Fruit fly (Drosophila melanogaster) whole organism, embryonic: ENCODE results near the gene MtnF.
A peak's percentile ranks its signal among the peaks of the same experiment; 100 is the strongest.

Experiments
- Adf1 ChIP-seq: fragments of 200-800 bp; sonication (Bioruptor generic); IDR thresholded peaks from 2 replicates; pipeline ENCODE4 v1.3.6; 2022; ENCODE audit warnings: missing biosample characterization, missing genetic modification characterization
- CG10543 ChIP-seq: fragments of 200-800 bp; sonication (Bioruptor generic); optimal IDR thresholded peaks from 3 replicates; lab custom pipeline; 2017; ENCODE audit warnings: missing biosample characterization, mild to moderate bottlenecking, missing genetic modification characterization, moderate library complexity
- CG10979 ChIP-seq: fragments of 200-800 bp; sonication (Bioruptor generic); optimal IDR thresholded peaks from 2 replicates; lab custom pipeline; 2018; ENCODE audit warnings: missing biosample characterization, mild to moderate bottlenecking, missing genetic modification characterization, moderate library complexity
- CG12219 ChIP-seq: fragments of 200-800 bp; sonication (Bioruptor generic); optimal IDR thresholded peaks from 3 replicates; lab custom pipeline; 2018; ENCODE audit warnings: missing biosample characterization, mild to moderate bottlenecking, missing genetic modification characterization
- CG12942 ChIP-seq: fragments of 200-800 bp; sonication (Bioruptor generic); optimal IDR thresholded peaks from 3 replicates; lab custom pipeline; 2016; ENCODE audit warnings: missing biosample characterization, missing genetic modification characterization
- CG1529 ChIP-seq: fragments of 200-800 bp; sonication (Bioruptor generic); optimal IDR thresholded peaks from 3 replicates; lab custom pipeline; 2018; ENCODE audit warnings: missing biosample characterization, missing genetic modification characterization
- CG15479 ChIP-seq: fragments of 200-800 bp; sonication (Bioruptor generic); optimal IDR thresholded peaks from 3 replicates; lab custom pipeline; 2019; ENCODE audit warnings: missing biosample characterization, mild to moderate bottlenecking, missing genetic modification characterization, moderate library complexity
- CG1603 ChIP-seq: fragments of 200-800 bp; sonication (Bioruptor generic); optimal IDR thresholded peaks from 2 replicates; lab custom pipeline; 2019; ENCODE audit warnings: missing biosample characterization, mild to moderate bottlenecking, missing genetic modification characterization, moderate library complexity
- CG18011 ChIP-seq: fragments of 200-800 bp; sonication (Bioruptor generic); optimal IDR thresholded peaks from 2 replicates; lab custom pipeline; 2017; ENCODE audit warnings: missing biosample characterization, missing genetic modification characterization, mild to moderate bottlenecking, moderate library complexity, missing genotype
- CG2678 ChIP-seq: fragments of 200-800 bp; sonication (Bioruptor generic); optimal IDR thresholded peaks from 3 replicates; lab custom pipeline; 2019; ENCODE audit warnings: missing biosample characterization, mild to moderate bottlenecking, missing genetic modification characterization, moderate library complexity
- CG30020 ChIP-seq: fragments of 200-800 bp; optimal IDR thresholded peaks from 2 replicates; lab custom pipeline; 2019; ENCODE audit warnings: missing biosample characterization, mild to moderate bottlenecking, missing genetic modification characterization, moderate library complexity
- CG34224 ChIP-seq: fragments of 200-800 bp; sonication (Bioruptor generic); IDR thresholded peaks from 3 replicates; pipeline ENCODE4 v1.3.6; 2022; ENCODE audit warnings: missing biosample characterization, missing genetic modification characterization; ENCODE audit not compliant: partially characterized antibody
- CG6765 ChIP-seq: fragments of 200-800 bp; sonication (Bioruptor generic); optimal IDR thresholded peaks from 3 replicates; lab custom pipeline; 2017; ENCODE audit warnings: missing biosample characterization, mild to moderate bottlenecking, missing genetic modification characterization
- CG7357 ChIP-seq: fragments of 200-800 bp; sonication (Bioruptor generic); IDR thresholded peaks from 3 replicates; pipeline ENCODE4 v1.3.6; 2022; ENCODE audit warnings: missing biosample characterization, missing genetic modification characterization
- CG9609 ChIP-seq: fragments of 200-800 bp; sonication (Bioruptor generic); optimal IDR thresholded peaks from 3 replicates; lab custom pipeline; 2016; ENCODE audit warnings: missing biosample characterization, missing genetic modification characterization
- Dbx ChIP-seq: fragments of 200-800 bp; sonication (Bioruptor generic); IDR thresholded peaks from 3 replicates; pipeline ENCODE4 v1.3.6; 2022; ENCODE audit warnings: missing biosample characterization, missing genetic modification characterization
- Deaf1 ChIP-seq: fragments of 200-800 bp; optimal IDR thresholded peaks from 3 replicates; lab custom pipeline; 2019; ENCODE audit warnings: missing biosample characterization, mild to moderate bottlenecking, missing genetic modification characterization, moderate library complexity
- Dref ChIP-seq: fragments of 200-800 bp; sonication (Bioruptor generic); IDR thresholded peaks from 2 replicates; pipeline ENCODE4 v1.3.6; 2022; ENCODE audit warnings: missing biosample characterization, missing genetic modification characterization
- Drgx ChIP-seq: fragments of 200-800 bp; sonication (Bioruptor generic); IDR thresholded peaks from 2 replicates; pipeline ENCODE4 v1.3.6; 2022; ENCODE audit warnings: missing biosample characterization, missing genetic modification characterization
- E2f2 ChIP-seq: fragments of 200-800 bp; sonication (Bioruptor generic); IDR thresholded peaks from 2 replicates; pipeline ENCODE4 v1.3.6; 2022; ENCODE audit warnings: missing biosample characterization, missing genetic modification characterization
- ERR ChIP-seq: fragments of 200-800 bp; sonication (Bioruptor generic); optimal IDR thresholded peaks from 2 replicates; lab custom pipeline; 2016; ENCODE audit warnings: missing biosample characterization, missing genetic modification characterization
- Eip74EF ChIP-seq, 2 experiments: fragments of 200-800 bp in 1 of 2; fragments of >200 bp in 1 of 2; sonication (Bioruptor generic) in 1 of 2; optimal IDR thresholded peaks; 2 replicates each; lab custom pipeline; 2017 to 2019; ENCODE audit warnings: missing biosample characterization in 2 of 2, missing genetic modification characterization in 2 of 2, mild to moderate bottlenecking in 1 of 2, moderate library complexity in 1 of 2
- HLH4C ChIP-seq: fragments of 200-800 bp; sonication (Bioruptor generic); IDR thresholded peaks from 3 replicates; pipeline ENCODE4 v1.3.6; 2022; ENCODE audit warnings: missing biosample characterization, missing genetic modification characterization; ENCODE audit not compliant: partially characterized antibody
- Hmx ChIP-seq: fragments of 200-800 bp; sonication (Bioruptor generic); optimal IDR thresholded peaks from 2 replicates; lab custom pipeline; 2016; ENCODE audit warnings: missing biosample characterization, missing genetic modification characterization
- Med ChIP-seq: fragments of 200-800 bp; sonication (Bioruptor generic); peaks from one replicate; lab custom pipeline; 2016; ENCODE audit warnings: missing biosample characterization, missing genetic modification characterization, mild to moderate bottlenecking, inconsistent platforms, moderate library complexity
- NK7.1 ChIP-seq: fragments of 200-800 bp; sonication (Bioruptor generic); optimal IDR thresholded peaks from 3 replicates; lab custom pipeline; 2016; ENCODE audit warnings: missing biosample characterization, missing genetic modification characterization
- Neu2 ChIP-seq: fragments of 200-800 bp; sonication (Bioruptor generic); optimal IDR thresholded peaks from 3 replicates; lab custom pipeline; 2016; ENCODE audit warnings: missing biosample characterization, missing genetic modification characterization, borderline replicate concordance
- Opbp ChIP-seq: fragments of 200-800 bp; sonication (Bioruptor generic); IDR thresholded peaks from 3 replicates; pipeline ENCODE4 v1.3.6; 2022; ENCODE audit warnings: missing biosample characterization, missing genetic modification characterization; ENCODE audit not compliant: partially characterized antibody
- Poxn ChIP-seq: fragments of 200-800 bp; sonication (Bioruptor generic); IDR thresholded peaks from 2 replicates; pipeline ENCODE4 v1.3.6; 2022; ENCODE audit warnings: missing biosample characterization, missing genetic modification characterization
- Rfx ChIP-seq: fragments of 200-800 bp; sonication (Bioruptor generic); IDR thresholded peaks from 2 replicates; pipeline ENCODE4 v1.3.6; 2022; ENCODE audit warnings: missing biosample characterization, missing genetic modification characterization
- Rx ChIP-seq: fragments of 200-800 bp; sonication (Bioruptor generic); IDR thresholded peaks from 2 replicates; pipeline ENCODE4 v1.3.6; 2022; ENCODE audit warnings: missing biosample characterization, missing genetic modification characterization
- Vsx1 ChIP-seq: fragments of 200-800 bp; sonication (Bioruptor generic); optimal IDR thresholded peaks from 2 replicates; lab custom pipeline; 2017; ENCODE audit warnings: missing biosample characterization, mild to moderate bottlenecking, missing genetic modification characterization, missing genetic modification reagents
- ab ChIP-seq: fragments of 200-800 bp; sonication (Bioruptor generic); optimal IDR thresholded peaks from 2 replicates; lab custom pipeline; 2016; ENCODE audit warnings: missing biosample characterization, missing genetic modification characterization
- abd-A ChIP-seq: fragments of 200-800 bp; sonication (Bioruptor generic); optimal IDR thresholded peaks from 3 replicates; lab custom pipeline; 2019; ENCODE audit warnings: missing biosample characterization, mild to moderate bottlenecking, missing genetic modification characterization, moderate library complexity
- ac ChIP-seq: fragments of 200-800 bp; sonication (Bioruptor generic); optimal IDR thresholded peaks from 3 replicates; lab custom pipeline; 2017; ENCODE audit warnings: missing biosample characterization, mild to moderate bottlenecking, missing genetic modification characterization
- ewg ChIP-seq: fragments of 200-800 bp; sonication (Bioruptor generic); optimal IDR thresholded peaks from 3 replicates; lab custom pipeline; 2017; ENCODE audit warnings: mild to moderate bottlenecking, missing biosample characterization, missing genetic modification reagents, missing genetic modification characterization
- gcm ChIP-seq: fragments of 200-800 bp; sonication (Bioruptor generic); optimal IDR thresholded peaks from 2 replicates; lab custom pipeline; 2019; ENCODE audit warnings: missing biosample characterization, mild to moderate bottlenecking, missing genetic modification characterization, moderate library complexity
- hb ChIP-seq: fragments of 200-800 bp; sonication (Bioruptor generic); IDR thresholded peaks from 3 replicates; pipeline ENCODE4 v1.3.6; 2022; ENCODE audit warnings: missing biosample characterization, missing genetic modification characterization; ENCODE audit not compliant: partially characterized antibody
- insv ChIP-seq, 2 experiments: fragments of 200-800 bp; sonication (Bioruptor generic); optimal IDR thresholded peaks; 3 replicates each; lab custom pipeline; 2016 to 2018; ENCODE audit warnings: missing biosample characterization in 2 of 2, missing genetic modification characterization in 2 of 2
- kni ChIP-seq: fragments of 200-800 bp; sonication (Bioruptor generic); optimal IDR thresholded peaks from 3 replicates; lab custom pipeline; 2017; ENCODE audit warnings: mild to moderate bottlenecking, missing biosample characterization, missing genetic modification reagents, missing genetic modification characterization
- p53 ChIP-seq: fragments of 200-800 bp; sonication (Bioruptor generic); optimal IDR thresholded peaks from 2 replicates; lab custom pipeline; 2016; ENCODE audit warnings: missing biosample characterization, missing genetic modification characterization
- pzg ChIP-seq: fragments of 200-800 bp; sonication (Bioruptor generic); optimal IDR thresholded peaks from 3 replicates; lab custom pipeline; 2018; ENCODE audit warnings: missing biosample characterization, mild to moderate bottlenecking, missing genetic modification characterization, moderate library complexity
- ro ChIP-seq: fragments of 200-800 bp; sonication (Bioruptor generic); IDR thresholded peaks from 2 replicates; pipeline ENCODE4 v1.3.6; 2022; ENCODE audit warnings: missing biosample characterization, missing genetic modification characterization
- slbo ChIP-seq: fragments of 200-800 bp; sonication (Bioruptor generic); IDR thresholded peaks from 2 replicates; pipeline ENCODE4 v1.3.6; 2022; ENCODE audit warnings: missing biosample characterization, missing genetic modification characterization
- sna ChIP-seq: fragments of 200-800 bp; sonication (Bioruptor generic); IDR thresholded peaks from 2 replicates; pipeline ENCODE4 v1.3.6; 2022; ENCODE audit warnings: missing biosample characterization, missing genetic modification characterization; ENCODE audit not compliant: partially characterized antibody
- stwl ChIP-seq: fragments of 200-800 bp; sonication (Bioruptor generic); optimal IDR thresholded peaks from 3 replicates; lab custom pipeline; 2018; ENCODE audit warnings: missing biosample characterization, mild to moderate bottlenecking, missing genetic modification characterization, moderate library complexity
- tap ChIP-seq: fragments of 200-800 bp; optimal IDR thresholded peaks from 3 replicates; lab custom pipeline; 2019; ENCODE audit warnings: missing biosample characterization, mild to moderate bottlenecking, missing genetic modification characterization, moderate library complexity
- tgo ChIP-seq: fragments of 200-800 bp; sonication (Bioruptor generic); IDR thresholded peaks from 3 replicates; pipeline ENCODE4 v1.3.6; 2022; ENCODE audit warnings: missing biosample characterization, missing genetic modification characterization
- tx ChIP-seq: fragments of 200-800 bp; sonication (Bioruptor generic); optimal IDR thresholded peaks from 2 replicates; lab custom pipeline; 2016; ENCODE audit warnings: missing biosample characterization, missing genetic modification characterization
- wek ChIP-seq: fragments of 200-800 bp; sonication (Bioruptor generic); optimal IDR thresholded peaks from 3 replicates; lab custom pipeline; 2018; ENCODE audit warnings: missing biosample characterization, mild to moderate bottlenecking, missing genetic modification characterization, moderate library complexity
- zfh2 ChIP-seq: fragments of 200-800 bp; sonication (Bioruptor generic); optimal IDR thresholded peaks from 2 replicates; lab custom pipeline; 2016; ENCODE audit warnings: missing biosample characterization, missing genetic modification characterization

The MtnF gene

dm6 chr3R:24651044-24651459, 16.1 kb upstream of the MtnF start (continued):
- peak; percentile 57 for TF ChIP-seq CG34224
- TF ChIP-seq Rx (GFP tag; lab: Robert Waterston, UW): no peak
- no peak for TF ChIP-seq tx (GFP tag; lab: Kevin White, UChicago)
- TF ChIP-seq CG9609 (GFP tag; lab: Kevin White, UChicago): no peak
- TF ChIP-seq ro (GFP tag; lab: Robert Waterston, UW): no peak
- TF ChIP-seq CG1529 (GFP tag; lab: Kevin White, UChicago): no peak
- no peak for TF ChIP-seq p53 (GFP tag; lab: Kevin White, UChicago)
- TF ChIP-seq Dref (GFP tag; lab: Robert Waterston, UW): peak; percentile 52
- TF ChIP-seq Neu2 (GFP tag; lab: Kevin White, UChicago): no peak
- no peak for TF ChIP-seq insv (GFP tag; optimal IDR thresholded peaks at IDR 0.05; lab: Kevin White, UChicago)
- TF ChIP-seq Drgx (GFP tag; lab: Robert Waterston, UW): peak; percentile 35; the same call in 1 of the 2 replicates
- TF ChIP-seq zfh2 (GFP tag; lab: Kevin White, UChicago): no peak
- TF ChIP-seq gcm: no peak
- no peak for TF ChIP-seq ac (GFP tag; lab: Kevin White, UChicago)
- TF ChIP-seq Vsx1 (GFP tag; lab: Kevin White, UChicago): no peak
- TF ChIP-seq ERR (GFP tag; lab: Kevin White, UChicago): no peak
- no peak for TF ChIP-seq ab (GFP tag; lab: Kevin White, UChicago)
- TF ChIP-seq E2f2: 0 out of 2 replicates have a peak, but pooled peaks have one; percentile 25
- TF ChIP-seq CG12942 (GFP tag; lab: Kevin White, UChicago): no peak
- peak; percentile 53 for TF ChIP-seq CG10543 (GFP tag; lab: Kevin White, UChicago)
- no peak for TF ChIP-seq CG2678 (tag; lab: Kevin White, UChicago)
- no peak for TF ChIP-seq Hmx (GFP tag; lab: Kevin White, UChicago)
- TF ChIP-seq Med (GFP tag; lab: Kevin White, UChicago): peak; percentile 87
- TF ChIP-seq CG15479 (GFP tag; lab: Kevin White, UChicago): no peak
- no peak for TF ChIP-seq CG30020 (tag; lab: Kevin White, UChicago)
- no peak for TF ChIP-seq Deaf1 (tag; lab: Kevin White, UChicago)
- TF ChIP-seq wek (GFP tag; lab: Kevin White, UChicago): no peak
- TF ChIP-seq Rfx (GFP tag; lab: Robert Waterston, UW): peak; percentile 16; the same call in 1 of the 2 replicates
- peak; percentile 80 for TF ChIP-seq CG18011 (GFP tag; lab: Kevin White, UChicago)
- TF ChIP-seq hb: no peak
- TF ChIP-seq HLH4C (GFP tag; lab: Robert Waterston, UW): no peak
- no peak for TF ChIP-seq abd-A
- TF ChIP-seq ewg (GFP tag; lab: Kevin White, UChicago): no peak
- no peak for TF ChIP-seq stwl
- TF ChIP-seq Poxn: no peak
- TF ChIP-seq slbo: no peak
- TF ChIP-seq kni (GFP tag; lab: Kevin White, UChicago): no peak
- TF ChIP-seq Eip74EF (GFP tag; optimal IDR thresholded peaks at IDR 0.05; lab: Kevin White, UChicago): no peak
- no peak for TF ChIP-seq CG7357 (GFP tag; lab: Robert Waterston, UW)
- no peak for TF ChIP-seq NK7.1 (GFP tag; lab: Kevin White, UChicago)
- no peak for TF ChIP-seq CG10979 (tag; lab: Kevin White, UChicago)
- TF ChIP-seq CG6765 (GFP tag; lab: Kevin White, UChicago): peak; percentile 8
- no peak for TF ChIP-seq CG1603
- TF ChIP-seq Dbx (GFP tag; lab: Robert Waterston, UW): peak; percentile 61; the same call in 2 of the 3 replicates
- no peak for TF ChIP-seq sna (GFP tag; lab: Robert Waterston, UW)
- no peak for TF ChIP-seq tgo (GFP tag; lab: Robert Waterston, UW)
- TF ChIP-seq pzg (GFP tag; lab: Kevin White, UChicago): peak; percentile 51
- no peak for TF ChIP-seq Opbp
- TF ChIP-seq CG12219 (GFP tag; lab: Kevin White, UChicago): no peak
- TF ChIP-seq Adf1: peak; percentile 62
- TF ChIP-seq tap (tag; lab: Kevin White, UChicago): no peak
